Fruit fly (Drosophila melanogaster) whole organism: Measurements from ENCODE around the gene CG4951.

Experiments
- CG8478 ChIP-seq: fragments of >200 bp; optimal IDR thresholded peaks from 2 replicates; lab custom pipeline; 2018; ENCODE audit warnings: inconsistent platforms
- Dll ChIP-seq: fragments of >200 bp; optimal IDR thresholded peaks from 2 replicates; lab custom pipeline; 2017
- EcR ChIP-seq, 2 experiments: fragments of >200 bp; optimal IDR thresholded peaks; 2 replicates each; lab custom pipeline; 2017; ENCODE audit warnings: missing biosample characterization in 2 of 2, missing genetic modification characterization in 2 of 2, missing genetic modification reagents in 2 of 2
- pan ChIP-seq: fragments of >200 bp; optimal IDR thresholded peaks from 2 replicates; lab custom pipeline; 2017
- psq ChIP-seq: fragments of >200 bp; optimal IDR thresholded peaks from 2 replicates; lab custom pipeline; 2017
- usp ChIP-seq: fragments of >200 bp; optimal IDR thresholded peaks from 2 replicates; lab custom pipeline; 2017; ENCODE audit warnings: missing biosample characterization, missing genetic modification characterization, mixed read lengths

The CG4951 gene

dm6 chr3R:27925971-27926533 lies 27.9 kb downstream of the CG4951 start:
- no peak for TF ChIP-seq psq (lab: Kevin White, UChicago)
- TF ChIP-seq EcR (GFP tag; optimal IDR thresholded peaks at IDR 0.05; lab: Kevin White, UChicago): no peak
- no peak for TF ChIP-seq Dll (lab: Kevin White, UChicago)
- no peak for TF ChIP-seq pan (lab: Kevin White, UChicago)
- no peak for TF ChIP-seq CG8478 (lab: Kevin White, UChicago)
- no peak for TF ChIP-seq usp

DNA sequence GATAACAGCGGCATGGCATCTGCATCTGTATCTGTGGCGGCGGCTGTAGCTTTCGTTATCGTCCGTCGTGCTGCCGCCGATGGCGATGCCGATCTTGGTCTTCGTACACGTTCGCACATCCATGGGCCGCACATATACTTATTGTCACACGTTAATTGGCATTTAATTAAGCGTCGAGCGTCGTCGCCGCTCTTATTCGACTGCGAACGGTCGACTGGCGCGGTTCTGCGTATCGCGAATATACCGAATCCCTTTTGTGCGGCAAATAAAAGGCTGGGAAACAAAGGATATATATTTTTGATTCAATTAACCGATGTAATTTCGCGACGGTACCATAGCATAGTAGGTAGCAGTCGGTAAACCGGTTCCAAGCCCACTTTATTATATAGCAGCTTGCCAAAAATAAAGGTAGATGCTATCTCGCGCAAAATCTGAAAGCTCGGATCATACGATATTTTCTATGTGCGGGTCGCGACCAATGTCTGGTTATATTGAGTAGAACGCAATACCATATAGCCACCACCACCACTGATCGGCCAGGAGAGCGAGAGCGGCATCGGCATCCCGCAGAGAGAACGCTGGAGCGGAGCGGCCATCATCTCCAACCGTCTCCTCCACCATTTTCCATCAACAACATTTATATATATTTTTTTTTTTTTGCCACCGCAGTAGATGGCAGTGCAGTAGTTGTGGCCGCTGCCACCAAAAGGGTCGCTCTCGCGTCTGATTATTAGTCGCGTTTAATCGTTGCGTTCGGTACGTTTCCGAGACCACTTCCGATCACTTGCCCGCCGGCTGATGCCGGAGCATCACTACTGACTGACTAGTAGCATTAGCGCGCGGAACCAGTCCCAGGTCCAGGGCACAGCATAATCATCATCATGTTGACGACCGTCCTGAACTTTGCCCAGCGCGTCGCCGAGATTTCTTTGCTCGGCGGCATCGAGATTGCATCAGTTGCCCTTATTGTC lies 28.6 kb downstream of the CG4951 start, which contains the start of gene mino:
Gene mino, plus strand, starts transcription at position 192 of the 971 bp plus-strand sequence.
- TF ChIP-seq psq (lab: Kevin White, UChicago) (no peak), Dll (lab: Kevin White, UChicago) (peak; percentile 28)

dm6 chr3R:27922673-27923175 lies 31.2 kb downstream of the CG4951 start, which contains the start of gene RpL4:
Gene RpL4, plus strand, starts transcription at chr3R:27922821.
- TF ChIP-seq Dll (lab: Kevin White, UChicago) (no peak), pan (lab: Kevin White, UChicago) (no peak), usp (no peak), psq (lab: Kevin White, UChicago) (no peak), EcR (GFP tag; optimal IDR thresholded peaks at IDR 0.05; lab: Kevin White, UChicago) (no peak), CG8478 (lab: Kevin White, UChicago) (no peak)

- TF ChIP-seq usp: no peak
- no peak for TF ChIP-seq psq (lab: Kevin White, UChicago)
- no peak for TF ChIP-seq pan (lab: Kevin White, UChicago)
- TF ChIP-seq EcR (GFP tag; optimal IDR thresholded peaks at IDR 0.05; lab: Kevin White, UChicago): no peak
- TF ChIP-seq Dll (lab: Kevin White, UChicago): no peak
- TF ChIP-seq CG8478 (lab: Kevin White, UChicago): no peak
These were observed 31.8 kb downstream of the CG4951 start, which contains the start of gene BCAS2 for dm6 chr3R:27921982-27922672. Gene BCAS2, minus strand, starts transcription at chr3R:27922356.

dm6 chr3R:27920883-27921282 lies 33.0 kb downstream of the CG4951 start, which contains the start of gene CG12259:
Gene CG12259, minus strand, starts transcription at chr3R:27921089.
- no peak for TF ChIP-seq EcR (GFP tag; optimal IDR thresholded peaks at IDR 0.05; lab: Kevin White, UChicago)
- no peak for TF ChIP-seq pan (lab: Kevin White, UChicago)

dm6 chr3R:27919385-27919789 lies 34.5 kb downstream of the CG4951 start, which contains the start of gene Boh1:
Gene Boh1, minus strand, starts transcription at chr3R:27919460.
- no peak for TF ChIP-seq EcR (GFP tag; optimal IDR thresholded peaks at IDR 0.05; lab: Kevin White, UChicago)
- no peak for TF ChIP-seq usp
- no peak for TF ChIP-seq psq (lab: Kevin White, UChicago)
- TF ChIP-seq pan (lab: Kevin White, UChicago): no peak
- no peak for TF ChIP-seq Dll (lab: Kevin White, UChicago)
- no peak for TF ChIP-seq CG8478 (lab: Kevin White, UChicago)

- TF ChIP-seq CG8478 (lab: Kevin White, UChicago) (no peak), Dll (lab: Kevin White, UChicago) (no peak), usp (no peak), psq (lab: Kevin White, UChicago) (no peak), EcR (GFP tag; optimal IDR thresholded peaks at IDR 0.05; lab: Kevin White, UChicago) (no peak), pan (lab: Kevin White, UChicago) (no peak)
These were observed 37.4 kb downstream of the CG4951 start, which contains the start of the genes CG5003 and mRpS22 for dm6 chr3R:27916355-27917019. Gene CG5003, minus strand, starts transcription at chr3R:27916516. Gene mRpS22, plus strand, starts transcription at chr3R:27916908.

dm6 chr3R:27912147-27912546 lies 41.8 kb downstream of the CG4951 start, which contains the start of gene mil:
Gene mil, plus strand, starts transcription at chr3R:27912447.
- TF ChIP-seq EcR (GFP tag; optimal IDR thresholded peaks at IDR 0.05; lab: Kevin White, UChicago) (no peak), usp (no peak), pan (lab: Kevin White, UChicago) (no peak), Dll (lab: Kevin White, UChicago) (no peak), psq (lab: Kevin White, UChicago) (no peak), CG8478 (lab: Kevin White, UChicago) (no peak)

dm6 chr3R:27905695-27906094 lies 48.2 kb downstream of the CG4951 start, which contains the start of gene CG34353:
Gene CG34353, minus strand, starts transcription at chr3R:27905843.
- TF ChIP-seq usp (no peak), psq (lab: Kevin White, UChicago) (no peak), CG8478 (lab: Kevin White, UChicago) (no peak), EcR (GFP tag; optimal IDR thresholded peaks at IDR 0.05; lab: Kevin White, UChicago) (no peak), Dll (lab: Kevin White, UChicago) (no peak), pan (lab: Kevin White, UChicago) (no peak)
